Fruit fly (Drosophila melanogaster) whole organism, embryonic: Measurements from ENCODE around the gene mthl9.

Experiments
- Atf3 ChIP-seq: fragments of 200-800 bp; sonication (Bioruptor generic); optimal IDR thresholded peaks from 3 replicates; lab custom pipeline; 2016; ENCODE audit warnings: missing biosample characterization, missing genetic modification characterization
- B-H2 ChIP-seq: fragments of 200-800 bp; sonication (Bioruptor generic); optimal IDR thresholded peaks from 2 replicates; lab custom pipeline; 2018; ENCODE audit warnings: missing biosample characterization, mild to moderate bottlenecking, missing genetic modification characterization
- CG11247 ChIP-seq: fragments of 200-800 bp; sonication (Bioruptor generic); IDR thresholded peaks from 2 replicates; pipeline ENCODE4 v1.3.6; 2022; ENCODE audit warnings: missing biosample characterization, missing genetic modification characterization
- CG12769 ChIP-seq: fragments of 200-800 bp; sonication (Bioruptor generic); optimal IDR thresholded peaks from 2 replicates; lab custom pipeline; 2019; ENCODE audit warnings: missing biosample characterization, mild to moderate bottlenecking, missing genetic modification characterization, moderate library complexity
- CG14667 ChIP-seq: fragments of 200-800 bp; sonication (Bioruptor generic); IDR thresholded peaks from 2 replicates; pipeline ENCODE4 v1.3.6; 2022; ENCODE audit warnings: missing biosample characterization, missing genetic modification characterization
- CG15601 ChIP-seq: fragments of 200-800 bp; sonication (Bioruptor generic); optimal IDR thresholded peaks from 3 replicates; lab custom pipeline; 2019; ENCODE audit warnings: missing biosample characterization, mild to moderate bottlenecking, missing genetic modification characterization, moderate library complexity
- CG16813 ChIP-seq: fragments of 200-800 bp; sonication (Bioruptor generic); IDR thresholded peaks from 3 replicates; pipeline ENCODE4 v1.3.6; 2022; ENCODE audit warnings: missing biosample characterization, missing genetic modification characterization; ENCODE audit not compliant: partially characterized antibody
- CG17186 ChIP-seq: fragments of 200-800 bp; sonication (Bioruptor generic); optimal IDR thresholded peaks from 3 replicates; lab custom pipeline; 2017; ENCODE audit warnings: missing biosample characterization, missing genetic modification reagents, missing genetic modification characterization
- CG17385 ChIP-seq: fragments of 200-800 bp; sonication (Bioruptor generic); optimal IDR thresholded peaks from 3 replicates; lab custom pipeline; 2018; ENCODE audit warnings: missing biosample characterization, mild to moderate bottlenecking, missing genetic modification characterization
- CG18476 ChIP-seq: fragments of 200-800 bp; sonication (Bioruptor generic); optimal IDR thresholded peaks from 2 replicates; lab custom pipeline; 2016; ENCODE audit warnings: missing biosample characterization, mild to moderate bottlenecking, missing genetic modification characterization
- CG2202 ChIP-seq: fragments of 200-800 bp; sonication (Bioruptor generic); optimal IDR thresholded peaks from 2 replicates; lab custom pipeline; 2018; ENCODE audit warnings: missing biosample characterization, mild to moderate bottlenecking, missing genetic modification characterization
- CG2889 ChIP-seq: fragments of 200-800 bp; sonication (Bioruptor generic); IDR thresholded peaks from 3 replicates; pipeline ENCODE4 v1.3.6; 2022; ENCODE audit warnings: missing biosample characterization, missing genetic modification characterization
- CG3407 ChIP-seq: fragments of 200-800 bp; sonication (Bioruptor generic); optimal IDR thresholded peaks from 2 replicates; lab custom pipeline; 2018; ENCODE audit warnings: missing biosample characterization, mild to moderate bottlenecking, missing genetic modification characterization
- CG34376 ChIP-seq: fragments of 200-800 bp; sonication (Bioruptor generic); optimal IDR thresholded peaks from 2 replicates; lab custom pipeline; 2018; ENCODE audit warnings: missing biosample characterization, mild to moderate bottlenecking, missing genetic modification characterization
- CG4424 ChIP-seq: fragments of 200-800 bp; sonication (Bioruptor generic); optimal IDR thresholded peaks from 3 replicates; lab custom pipeline; 2016; ENCODE audit warnings: missing biosample characterization, missing genetic modification characterization
- CG4820 ChIP-seq: fragments of 200-800 bp; sonication (Bioruptor generic); optimal IDR thresholded peaks from 3 replicates; lab custom pipeline; 2016; ENCODE audit warnings: missing biosample characterization, missing genetic modification characterization
- CG6254 ChIP-seq: fragments of 200-800 bp; sonication (Bioruptor generic); optimal IDR thresholded peaks from 3 replicates; lab custom pipeline; 2017; ENCODE audit warnings: mild to moderate bottlenecking, missing biosample characterization, missing genetic modification reagents, missing genetic modification characterization
- CG6791 ChIP-seq: fragments of 200-800 bp; sonication (Bioruptor generic); IDR thresholded peaks from 3 replicates; pipeline ENCODE4 v1.3.6; 2022; ENCODE audit warnings: missing biosample characterization, missing genetic modification characterization; ENCODE audit not compliant: partially characterized antibody
- CG7786 ChIP-seq: fragments of 200-800 bp; sonication (Bioruptor generic); optimal IDR thresholded peaks from 2 replicates; lab custom pipeline; 2016; ENCODE audit warnings: missing biosample characterization, missing genetic modification characterization
- CG7839 ChIP-seq: fragments of 200-800 bp; sonication (Bioruptor generic); optimal IDR thresholded peaks from 3 replicates; lab custom pipeline; 2018; ENCODE audit warnings: missing biosample characterization, mild to moderate bottlenecking, missing genetic modification characterization, moderate library complexity
- CG8359 ChIP-seq: fragments of 200-800 bp; sonication (Bioruptor generic); optimal IDR thresholded peaks from 2 replicates; lab custom pipeline; 2017; ENCODE audit warnings: missing biosample characterization, mild to moderate bottlenecking, missing genetic modification characterization, borderline replicate concordance
- CG9797 ChIP-seq: fragments of 200-800 bp; sonication (Bioruptor generic); optimal IDR thresholded peaks from 3 replicates; lab custom pipeline; 2018; ENCODE audit warnings: missing biosample characterization, mild to moderate bottlenecking, missing genetic modification characterization
- CrebB ChIP-seq: fragments of 200-800 bp; sonication (Bioruptor generic); optimal IDR thresholded peaks from 3 replicates; lab custom pipeline; 2018; ENCODE audit warnings: missing biosample characterization, mild to moderate bottlenecking, missing genetic modification characterization
- E2f1 ChIP-seq: fragments of 200-800 bp; sonication (Bioruptor generic); IDR thresholded peaks from 2 replicates; pipeline ENCODE4 v1.3.6; 2022; ENCODE audit warnings: missing biosample characterization, missing genetic modification characterization
- Hr3 ChIP-seq: fragments of 200-800 bp; sonication (Bioruptor generic); optimal IDR thresholded peaks from 3 replicates; lab custom pipeline; 2016; ENCODE audit warnings: missing biosample characterization, missing genetic modification characterization
- Kr ChIP-seq: fragments of 200-800 bp; sonication (Bioruptor generic); optimal IDR thresholded peaks from 2 replicates; lab custom pipeline; 2017; ENCODE audit warnings: missing biosample characterization, mild to moderate bottlenecking, missing genetic modification characterization
- Med ChIP-seq: fragments of 200-800 bp; sonication (Bioruptor generic); peaks from one replicate; lab custom pipeline; 2016; ENCODE audit warnings: missing biosample characterization, missing genetic modification characterization, mild to moderate bottlenecking, inconsistent platforms, moderate library complexity
- Sry-δ ChIP-seq: fragments of 200-800 bp; sonication (Bioruptor generic); optimal IDR thresholded peaks from 2 replicates; lab custom pipeline; 2016; ENCODE audit warnings: missing biosample characterization, missing genetic modification characterization
- Stat92E ChIP-seq, 3 experiments: fragments of >200 bp in 2 of 3; fragments of 200-800 bp in 1 of 3; sonication (Bioruptor generic) in 1 of 3; optimal IDR thresholded peaks; 2 replicates each; lab custom pipeline; 2017 to 2019; ENCODE audit warnings: missing biosample characterization in 3 of 3, missing genetic modification characterization in 3 of 3, mild to moderate bottlenecking in 1 of 3, moderate library complexity in 1 of 3
- Usf ChIP-seq: fragments of 200-800 bp; sonication (Bioruptor generic); optimal IDR thresholded peaks from 2 replicates; lab custom pipeline; 2017; ENCODE audit warnings: missing genotype, missing biosample characterization, missing genetic modification characterization
- aop ChIP-seq: fragments of 200-800 bp; sonication (Bioruptor generic); IDR thresholded peaks from 2 replicates; pipeline ENCODE4 v1.3.6; 2022; ENCODE audit warnings: missing biosample characterization, missing genetic modification characterization
- bowl ChIP-seq: fragments of 200-800 bp; sonication (Bioruptor generic); IDR thresholded peaks from 2 replicates; pipeline ENCODE4 v1.3.6; 2022; ENCODE audit warnings: missing biosample characterization, missing genetic modification characterization
- caup ChIP-seq: fragments of 200-800 bp; sonication (Bioruptor generic); optimal IDR thresholded peaks from 3 replicates; lab custom pipeline; 2017; ENCODE audit warnings: missing biosample characterization, mild to moderate bottlenecking, missing genetic modification characterization, moderate library complexity; ENCODE audit not compliant: severe bottlenecking
- chif ChIP-seq, 2 experiments: fragments of 200-800 bp; sonication (Bioruptor generic); optimal IDR thresholded peaks; 3 replicates each; lab custom pipeline; 2016; ENCODE audit warnings: missing biosample characterization in 2 of 2, missing genetic modification characterization in 2 of 2
- chm ChIP-seq: fragments of 200-800 bp; sonication (Bioruptor generic); IDR thresholded peaks from 2 replicates; pipeline ENCODE4 v1.3.6; 2022; ENCODE audit warnings: missing biosample characterization, missing genetic modification characterization
- esg ChIP-seq: fragments of 200-800 bp; sonication (Bioruptor generic); conservative IDR thresholded peaks from 2 replicates; pipeline ENCODE4 v1.3.6; 2022; ENCODE audit warnings: missing biosample characterization, missing genetic modification characterization
- exex ChIP-seq: fragments of 200-800 bp; sonication (Bioruptor generic); optimal IDR thresholded peaks from 4 replicates; lab custom pipeline; 2018; ENCODE audit warnings: missing biosample characterization, mild to moderate bottlenecking, missing genetic modification characterization, moderate library complexity
- fd64A ChIP-seq: fragments of 200-800 bp; sonication (Bioruptor generic); optimal IDR thresholded peaks from 3 replicates; lab custom pipeline; 2018; ENCODE audit warnings: missing biosample characterization, mild to moderate bottlenecking, missing genetic modification characterization
- gem ChIP-seq: fragments of 200-800 bp; sonication (Bioruptor generic); optimal IDR thresholded peaks from 2 replicates; lab custom pipeline; 2019; ENCODE audit warnings: missing biosample characterization, mild to moderate bottlenecking, missing genetic modification characterization, moderate library complexity
- gro ChIP-seq: fragments of 200-800 bp; sonication (Bioruptor generic); optimal IDR thresholded peaks from 2 replicates; lab custom pipeline; 2016; ENCODE audit warnings: missing biosample characterization, missing genetic modification characterization
- kah ChIP-seq: fragments of 200-800 bp; sonication (Bioruptor generic); optimal IDR thresholded peaks from 2 replicates; lab custom pipeline; 2018; ENCODE audit warnings: missing biosample characterization, mild to moderate bottlenecking, missing genetic modification characterization
- ken ChIP-seq: fragments of 200-800 bp; sonication (Bioruptor generic); IDR thresholded peaks from 3 replicates; pipeline ENCODE4 v1.3.6; 2022; ENCODE audit warnings: missing biosample characterization, missing genetic modification characterization
- klu ChIP-seq: fragments of 200-800 bp; sonication (Bioruptor generic); IDR thresholded peaks from 2 replicates; pipeline ENCODE4 v1.3.6; 2022; ENCODE audit warnings: missing biosample characterization, missing genetic modification characterization
- lov ChIP-seq, 2 experiments: fragments of 200-800 bp in 1 of 2; fragments of >200 bp in 1 of 2; sonication (Bioruptor generic) in 1 of 2; IDR thresholded peaks in 1 of 2; optimal IDR thresholded peaks in 1 of 2; 2 replicates in 1 of 2; 3 replicates in 1 of 2; pipeline versions ENCODE4 v1.3.6 to Lab custom; 2017 to 2022; ENCODE audit warnings: missing biosample characterization in 1 of 2, missing genetic modification characterization in 1 of 2
- nmo ChIP-seq: fragments of 200-800 bp; sonication (Bioruptor generic); optimal IDR thresholded peaks from 2 replicates; lab custom pipeline; 2018; ENCODE audit warnings: missing biosample characterization, mild to moderate bottlenecking, missing genetic modification characterization, moderate library complexity
- pho ChIP-seq: fragments of 200-800 bp; sonication (Bioruptor generic); optimal IDR thresholded peaks from 2 replicates; lab custom pipeline; 2016; ENCODE audit warnings: missing biosample characterization, missing genetic modification characterization
- sug ChIP-seq: fragments of 200-800 bp; optimal IDR thresholded peaks from 2 replicates; lab custom pipeline; 2019; ENCODE audit warnings: missing biosample characterization, mild to moderate bottlenecking, missing genetic modification characterization, moderate library complexity
- tap ChIP-seq: fragments of 200-800 bp; optimal IDR thresholded peaks from 3 replicates; lab custom pipeline; 2019; ENCODE audit warnings: missing biosample characterization, mild to moderate bottlenecking, missing genetic modification characterization, moderate library complexity
- zf30C ChIP-seq: fragments of 200-800 bp; sonication (Bioruptor generic); optimal IDR thresholded peaks from 3 replicates; lab custom pipeline; 2018; ENCODE audit warnings: missing biosample characterization, mild to moderate bottlenecking, missing genetic modification characterization

Gene mthl9

dm6 chr3L:380886-381546, 48.9 kb upstream of the mthl9 start (continued):
- TF ChIP-seq CG17186 (no peak), CG16813 (GFP tag; lab: Robert Waterston, UW) (no peak), bowl (GFP tag; lab: Robert Waterston, UW) (no peak), CG34376 (GFP tag; lab: Kevin White, UChicago) (no peak), pho (GFP tag; lab: Kevin White, UChicago) (no peak), Hr3 (GFP tag; lab: Kevin White, UChicago) (no peak), CG4424 (GFP tag; lab: Kevin White, UChicago) (peak; percentile 39), exex (no peak), CG7786 (GFP tag; lab: Kevin White, UChicago) (no peak), chm (GFP tag; lab: Robert Waterston, UW) (no peak), Kr (GFP tag; lab: Kevin White, UChicago) (no peak), zf30C (GFP tag; lab: Kevin White, UChicago) (peak; percentile 69), caup (GFP tag; lab: Kevin White, UChicago) (no peak), CG9797 (GFP tag; lab: Kevin White, UChicago) (no peak), nmo (peak; percentile 33), B-H2 (GFP tag; lab: Kevin White, UChicago) (no peak), CG6791 (GFP tag; lab: Robert Waterston, UW) (no peak), CG8359 (peak; percentile 0), CG6254 (GFP tag; lab: Kevin White, UChicago) (peak; percentile 1), tap (no peak), CG2889 (GFP tag; lab: Robert Waterston, UW) (no peak), Atf3 (GFP tag; lab: Kevin White, UChicago) (no peak), aop (GFP tag; lab: Robert Waterston, UW) (no peak), Usf (GFP tag; lab: Kevin White, UChicago) (no peak), ken (GFP tag; lab: Robert Waterston, UW) (no peak), sug (tag; lab: Kevin White, UChicago) (no peak), Med (GFP tag; lab: Kevin White, UChicago) (no peak), CG3407 (GFP tag; lab: Kevin White, UChicago) (no peak), CG15601 (tag; lab: Kevin White, UChicago) (no peak), CG12769 (tag; lab: Kevin White, UChicago) (no peak), Stat92E (GFP tag; optimal IDR thresholded peaks at IDR 0.05; lab: Kevin White, UChicago) (peak in 1 of 3 experiments; percentile 15), CG18476 (GFP tag; lab: Kevin White, UChicago) (no peak), gem (peak; percentile 65), CG4820 (GFP tag; lab: Kevin White, UChicago) (no peak), CG14667 (GFP tag; lab: Robert Waterston, UW) (no peak), chif (GFP tag; optimal IDR thresholded peaks at IDR 0.05; lab: Kevin White, UChicago) (peak in 1 of 2 experiments; percentile 23), klu (GFP tag; lab: Robert Waterston, UW) (no peak), CG17385 (GFP tag; lab: Kevin White, UChicago) (no peak), lov (optimal IDR thresholded peaks at IDR 0.05; lab: Kevin White, UChicago) (no peak), lov (GFP tag; IDR thresholded peaks at IDR 0.05; lab: Robert Waterston, UW) (no peak), CrebB (tag; lab: Kevin White, UChicago) (no peak), fd64A (GFP tag; lab: Kevin White, UChicago) (no peak), esg (GFP tag; lab: Robert Waterston, UW) (no peak), CG11247 (GFP tag; lab: Robert Waterston, UW) (no peak), E2f1 (GFP tag; lab: Robert Waterston, UW) (no peak), CG7839 (tag; lab: Kevin White, UChicago) (peak; percentile 32), kah (GFP tag; lab: Kevin White, UChicago) (no peak), gro (GFP tag; lab: Kevin White, UChicago) (no peak), Sry-δ (no peak), CG2202 (tag; lab: Kevin White, UChicago) (peak; percentile 30)
